Worm (Caenorhabditis elegans) whole organism, L4 larva: Measurements from ENCODE around the gene panl-2.

Source experiments
- F44E2.7 ChIP-seq: fragments of 200-800 bp; sonication (Bioruptor generic); IDR thresholded peaks from 2 replicates; pipeline ENCODE4 v2.1.2; 2022; ENCODE audit warnings: missing genetic modification characterization, missing compliant biosample characterization
- F49E8.2 ChIP-seq: sonication (generic microtip); optimal IDR thresholded peaks from 2 replicates; lab custom pipeline; 2016; ENCODE audit warnings: missing compliant biosample characterization, mild to moderate bottlenecking, missing genetic modification characterization, borderline replicate concordance
- T20F7.1 ChIP-seq: fragments of 200-800 bp; sonication (Bioruptor generic); optimal IDR thresholded peaks from 2 replicates; lab custom pipeline; 2018; ENCODE audit warnings: mild to moderate bottlenecking, missing genetic modification characterization, missing compliant biosample characterization
- T26A8.4 ChIP-seq: fragments of 200-800 bp; sonication (Bioruptor generic); IDR thresholded peaks from 2 replicates; pipeline ENCODE4 v1.3.6; 2022; ENCODE audit warnings: missing genetic modification characterization, missing compliant biosample characterization
- Y105C5A.15 ChIP-seq: fragments of 200-800 bp; sonication (Bioruptor generic); IDR thresholded peaks from 2 replicates; pipeline ENCODE4 v1.3.6; 2022; ENCODE audit warnings: missing genetic modification characterization, missing compliant biosample characterization
- Y48G9A.11 ChIP-seq: fragments of 200-800 bp; sonication (Bioruptor generic); IDR thresholded peaks from 2 replicates; pipeline ENCODE4 v1.3.6; 2022; ENCODE audit warnings: missing genetic modification reagents, missing genetic modification characterization, missing compliant biosample characterization
- Y75B8A.6 ChIP-seq: fragments of 200-800 bp; sonication (Bioruptor generic); IDR thresholded peaks from 2 replicates; pipeline ENCODE4 v1.3.6; 2022; ENCODE audit warnings: missing genetic modification reagents, missing genetic modification characterization, missing compliant biosample characterization
- ZK546.5 ChIP-seq, 2 experiments: sonication (generic microtip); optimal IDR thresholded peaks; 2 replicates each; lab custom pipeline; 2017; ENCODE audit warnings: missing biosample characterization in 2 of 2, missing genetic modification characterization in 2 of 2
- aha-1 ChIP-seq: fragments of 150-350 bp; peaks from one replicate; lab custom pipeline; 2014; ENCODE audit warnings: missing biosample characterization, missing genetic modification characterization
- aly-2 ChIP-seq: sonication (generic microtip); optimal IDR thresholded peaks from 2 replicates; lab custom pipeline; 2018; ENCODE audit warnings: missing biosample characterization, missing genetic modification characterization
- ama-1 ChIP-seq: fragments of 150-350 bp; optimal IDR thresholded peaks from 2 replicates; lab custom pipeline; 2014; ENCODE audit warnings: inconsistent platforms, mixed read lengths
- ceh-28 ChIP-seq: fragments of 150-350 bp; optimal IDR thresholded peaks from 2 replicates; lab custom pipeline; 2014; ENCODE audit warnings: missing biosample characterization, missing genetic modification reagents, missing genetic modification characterization
- ceh-62 ChIP-seq: sonication (generic microtip); optimal IDR thresholded peaks from 2 replicates; lab custom pipeline; 2017; ENCODE audit warnings: missing biosample characterization, missing genetic modification characterization
- daf-16 ChIP-seq, 3 experiments: sonication (generic microtip); optimal IDR thresholded peaks; 2 replicates each; lab custom pipeline; 2016 to 2017; ENCODE audit warnings: missing genetic modification characterization in 3 of 3, missing genetic modification reagents in 3 of 3, mild to moderate bottlenecking in 2 of 3, missing compliant biosample characterization in 2 of 3, missing biosample characterization in 1 of 3, moderate library complexity in 1 of 3
- dmd-6 ChIP-seq: fragments of 200-800 bp; sonication (Bioruptor generic); IDR thresholded peaks from 2 replicates; pipeline ENCODE4 v1.3.6; 2022; ENCODE audit warnings: missing genetic modification reagents, missing genetic modification characterization, missing compliant biosample characterization
- dmd-8 ChIP-seq: fragments of 200-800 bp; sonication (Bioruptor generic); IDR thresholded peaks from 2 replicates; pipeline ENCODE4 v1.3.6; 2022; ENCODE audit warnings: missing genetic modification characterization, missing compliant biosample characterization
- dmd-9 ChIP-seq: fragments of 200-800 bp; sonication (Bioruptor generic); IDR thresholded peaks from 2 replicates; pipeline ENCODE4 v1.3.6; 2022; ENCODE audit warnings: missing genetic modification reagents, missing genetic modification characterization, missing compliant biosample characterization
- dpl-1 ChIP-seq: fragments of 150-350 bp; optimal IDR thresholded peaks from 2 replicates; lab custom pipeline; 2014; ENCODE audit warnings: missing biosample characterization, missing genetic modification reagents, missing genetic modification characterization
- dve-1 ChIP-seq: sonication (generic microtip); optimal IDR thresholded peaks from 2 replicates; lab custom pipeline; 2017; ENCODE audit warnings: antibody characterized with exemption, mild to moderate bottlenecking, missing genetic modification characterization, missing compliant biosample characterization; ENCODE audit not compliant: insufficient read depth
- egl-27 ChIP-seq: sonication (generic microtip); optimal IDR thresholded peaks from 3 replicates; lab custom pipeline; 2017; ENCODE audit warnings: missing biosample characterization, missing genetic modification reagents, missing genetic modification characterization
- egl-43 ChIP-seq: fragments of 200-800 bp; sonication (Bioruptor generic); IDR thresholded peaks from 2 replicates; pipeline ENCODE4 v1.3.6; 2022; ENCODE audit warnings: missing genetic modification reagents, missing genetic modification characterization, missing compliant biosample characterization
- hif-1 ChIP-seq, 2 experiments: sonication (generic microtip); optimal IDR thresholded peaks; 2 replicates each; lab custom pipeline; 2016 to 2017; ENCODE audit warnings: missing compliant biosample characterization in 2 of 2, missing genetic modification characterization in 2 of 2, missing genetic modification reagents in 2 of 2, missing genotype in 2 of 2, mild to moderate bottlenecking in 1 of 2
- hlh-30 ChIP-seq: sonication (generic microtip); optimal IDR thresholded peaks from 2 replicates; lab custom pipeline; 2017; ENCODE audit warnings: antibody characterized with exemption, mild to moderate bottlenecking, missing genetic modification characterization, missing compliant biosample characterization; ENCODE audit not compliant: insufficient read depth
- hmg-1.1 ChIP-seq: fragments of 200-800 bp; sonication (Bioruptor generic); IDR thresholded peaks from 2 replicates; pipeline ENCODE4 v1.3.6; 2022; ENCODE audit warnings: missing genetic modification reagents, missing genetic modification characterization, missing compliant biosample characterization
- lin-1 ChIP-seq: fragments of 200-800 bp; sonication (Bioruptor generic); IDR thresholded peaks from 2 replicates; pipeline ENCODE4 v1.3.6; 2022; ENCODE audit warnings: missing genetic modification reagents, missing genetic modification characterization, missing compliant biosample characterization
- lin-13 ChIP-seq: fragments of 150-350 bp; optimal IDR thresholded peaks from 2 replicates; lab custom pipeline; 2014; ENCODE audit warnings: missing biosample characterization, missing genetic modification reagents, missing genetic modification characterization
- lin-29 ChIP-seq: fragments of 200-800 bp; sonication (Bioruptor generic); IDR thresholded peaks from 2 replicates; pipeline ENCODE4 v1.3.6; 2022; ENCODE audit warnings: missing genetic modification reagents, missing genetic modification characterization, missing compliant biosample characterization
- lin-38 ChIP-seq: fragments of 200-800 bp; sonication (Bioruptor generic); IDR thresholded peaks from 2 replicates; pipeline ENCODE4 v1.3.6; 2022; ENCODE audit warnings: missing genetic modification reagents, missing genetic modification characterization, missing compliant biosample characterization
- lsy-2 ChIP-seq, 2 experiments: fragments of 150-350 bp in 1 of 2; sonication (generic microtip) in 1 of 2; optimal IDR thresholded peaks; 2 replicates each; lab custom pipeline; 2014 to 2017; ENCODE audit warnings: missing biosample characterization in 2 of 2, missing genetic modification characterization in 2 of 2
- mep-1 ChIP-seq: fragments of 150-350 bp; sonication (generic microtip); optimal IDR thresholded peaks from 3 replicates; lab custom pipeline; 2014; ENCODE audit warnings: missing biosample characterization, missing genetic modification characterization
- mes-2 ChIP-seq: sonication (generic microtip); optimal IDR thresholded peaks from 2 replicates; lab custom pipeline; 2016; ENCODE audit warnings: missing genotype, mild to moderate bottlenecking, missing genetic modification characterization, missing compliant biosample characterization; ENCODE audit not compliant: poor library complexity, severe bottlenecking
- mxl-2 ChIP-seq: fragments of 200-800 bp; sonication (Bioruptor generic); conservative IDR thresholded peaks from 2 replicates; pipeline ENCODE4 v1.3.6; 2022; ENCODE audit warnings: missing genetic modification reagents, missing genetic modification characterization, missing compliant biosample characterization
- nhr-11 ChIP-seq: fragments of 150-350 bp; optimal IDR thresholded peaks from 2 replicates; lab custom pipeline; 2014; ENCODE audit warnings: missing biosample characterization, missing genetic modification characterization
- nhr-111 ChIP-seq: fragments of 200-800 bp; sonication (Bioruptor generic); optimal IDR thresholded peaks from 2 replicates; lab custom pipeline; 2018; ENCODE audit warnings: mild to moderate bottlenecking, missing genetic modification characterization, missing compliant biosample characterization
- nhr-237 ChIP-seq: sonication (generic microtip); optimal IDR thresholded peaks from 2 replicates; lab custom pipeline; 2017; ENCODE audit warnings: missing biosample characterization, missing genetic modification characterization
- nhr-42 ChIP-seq: fragments of 200-800 bp; sonication (Bioruptor generic); IDR thresholded peaks from 2 replicates; pipeline ENCODE4 v1.3.6; 2022; ENCODE audit warnings: missing genetic modification characterization, missing compliant biosample characterization
- nhr-77 ChIP-seq: fragments of 150-350 bp; optimal IDR thresholded peaks from 2 replicates; lab custom pipeline; 2014; ENCODE audit warnings: missing biosample characterization, missing genetic modification characterization
- php-3 ChIP-seq: fragments of 200-800 bp; sonication (Bioruptor generic); IDR thresholded peaks from 2 replicates; pipeline ENCODE4 v1.3.6; 2022; ENCODE audit warnings: missing genetic modification reagents, missing genetic modification characterization, missing compliant biosample characterization
- saeg-2 ChIP-seq: fragments of 200-800 bp; sonication (Bioruptor generic); IDR thresholded peaks from 2 replicates; pipeline ENCODE4 v1.3.6; 2022; ENCODE audit warnings: missing genetic modification reagents, missing genetic modification characterization, missing compliant biosample characterization
- skn-1 ChIP-seq: fragments of 150-350 bp; optimal IDR thresholded peaks from 2 replicates; lab custom pipeline; 2014; ENCODE audit warnings: missing biosample characterization, missing genetic modification characterization
- spr-3 ChIP-seq: fragments of 200-800 bp; sonication (Bioruptor generic); optimal IDR thresholded peaks from 2 replicates; lab custom pipeline; 2018; ENCODE audit warnings: mild to moderate bottlenecking, missing genetic modification characterization, missing compliant biosample characterization
- tag-97 ChIP-seq: fragments of 200-800 bp; sonication (Bioruptor generic); IDR thresholded peaks from 2 replicates; pipeline ENCODE4 v1.3.6; 2022; ENCODE audit warnings: missing genetic modification characterization, missing compliant biosample characterization
- unc-130 ChIP-seq: sonication (generic microtip); optimal IDR thresholded peaks from 2 replicates; lab custom pipeline; 2016; ENCODE audit warnings: missing genetic modification reagents, missing genetic modification characterization, missing compliant biosample characterization
- unc-39 ChIP-seq: sonication (generic microtip); optimal IDR thresholded peaks from 2 replicates; lab custom pipeline; 2017; ENCODE audit warnings: missing biosample characterization, missing genetic modification characterization
- vab-7 ChIP-seq: fragments of 200-800 bp; sonication (Bioruptor generic); IDR thresholded peaks from 2 replicates; pipeline ENCODE4 v1.3.6; 2022; ENCODE audit warnings: missing genetic modification reagents, missing genetic modification characterization, missing compliant biosample characterization
- ztf-11 ChIP-seq: fragments of 150-350 bp; optimal IDR thresholded peaks from 2 replicates; lab custom pipeline; 2014; ENCODE audit warnings: missing biosample characterization, missing genetic modification characterization

The panl-2 gene

ce11 chrIII:6961937-6962504 lies 5.9 kb downstream of the panl-2 start, which contains the start of the genes rpn-6.1 and F57B9.1 (continued):
- TF ChIP-seq saeg-2 (GFP tag; lab: Robert Waterston, UW) (no peak), ZK546.5 (tag; optimal IDR thresholded peaks at IDR 0.05; lab: Kevin White, UChicago) (no peak), Y105C5A.15 (GFP tag; lab: Robert Waterston, UW) (no peak)

- peak; percentile 63; the same call in 1 of the 2 replicates for TF ChIP-seq Y48G9A.11 (GFP tag; lab: Robert Waterston, UW)
- TF ChIP-seq dmd-6 (GFP tag; lab: Robert Waterston, UW) = no peak
- no peak for TF ChIP-seq mxl-2
- no peak for TF ChIP-seq daf-16 (GFP tag; optimal IDR thresholded peaks at IDR 0.05; lab: Kevin White, UChicago)
- TF ChIP-seq daf-16 (tag; optimal IDR thresholded peaks at IDR 0.05; lab: Kevin White, UChicago) = peak; percentile 36
- peak; percentile 28; the same call in 1 of the 2 replicates for TF ChIP-seq hmg-1.1 (GFP tag; lab: Robert Waterston, UW)
- TF ChIP-seq aha-1 = peak; percentile 60
- TF ChIP-seq ztf-11 (tag; lab: Kevin White, UChicago) = no peak
- peak; percentile 53 for TF ChIP-seq mes-2 (tag; lab: Kevin White, UChicago)
- peak; percentile 57 to 98 for TF ChIP-seq lsy-2 (tag; optimal IDR thresholded peaks at IDR 0.05; lab: Kevin White, UChicago)
- TF ChIP-seq nhr-42 = no peak
- no peak for TF ChIP-seq nhr-11 (tag; lab: Kevin White, UChicago)
- TF ChIP-seq dpl-1 = peak; percentile 60
- peak; percentile 76 for TF ChIP-seq T20F7.1 (GFP tag; lab: Kevin White, UChicago)
- TF ChIP-seq lin-13 (GFP tag; lab: Kevin White, UChicago) = peak; percentile 2
- peak; percentile 5 for TF ChIP-seq hlh-30 (tag; lab: Kevin White, UChicago)
- peak in 1 of 2 experiments; percentile 16 for TF ChIP-seq hif-1 (tag; optimal IDR thresholded peaks at IDR 0.05; lab: Kevin White, UChicago)
- TF ChIP-seq mep-1 (tag; lab: Kevin White, UChicago) = peak; percentile 43
- peak; percentile 56 for TF ChIP-seq lin-38 (GFP tag; lab: Robert Waterston, UW)
- no peak for TF ChIP-seq unc-39 (tag; lab: Kevin White, UChicago)
- TF ChIP-seq unc-130 = peak; percentile 77
- TF ChIP-seq dve-1 (tag; lab: Kevin White, UChicago) = peak; percentile 57
- no peak for TF ChIP-seq ceh-62
- TF ChIP-seq aly-2 (tag; lab: Kevin White, UChicago) = no peak
- no peak for TF ChIP-seq spr-3
- TF ChIP-seq F49E8.2 (tag; lab: Kevin White, UChicago) = no peak
- TF ChIP-seq dmd-9 (GFP tag; lab: Robert Waterston, UW) = no peak
- TF ChIP-seq skn-1 = no peak
- TF ChIP-seq lin-29 = no peak
- TF ChIP-seq lin-1 (GFP tag; lab: Robert Waterston, UW) = no peak
- TF ChIP-seq nhr-237 (tag; lab: Kevin White, UChicago) = no peak
- no peak for TF ChIP-seq dmd-8 (GFP tag; lab: Robert Waterston, UW)
Measured at ce11 chrIII:6961167-6961566, 6.8 kb downstream of the panl-2 start.

- TF ChIP-seq T26A8.4 (0 out of 2 replicates have a peak, but pooled peaks have one; percentile 6), lin-13 (GFP tag; lab: Kevin White, UChicago) (peak; percentile 3), nhr-77 (tag; lab: Kevin White, UChicago) (no peak), Y75B8A.6 (0 out of 2 replicates have a peak, but pooled peaks have one; percentile 28), F44E2.7 (GFP tag; lab: Robert Waterston, UW) (no peak), vab-7 (GFP tag; lab: Robert Waterston, UW) (no peak), ama-1 (lab: Kevin White, UChicago) (peak; percentile 18), egl-43 (GFP tag; lab: Robert Waterston, UW) (no peak), hlh-30 (tag; lab: Kevin White, UChicago) (no peak), daf-16 (GFP tag; optimal IDR thresholded peaks at IDR 0.05; lab: Kevin White, UChicago) (no peak), daf-16 (tag; optimal IDR thresholded peaks at IDR 0.05; lab: Kevin White, UChicago) (no peak), F49E8.2 (tag; lab: Kevin White, UChicago) (peak; percentile 43), ceh-28 (tag; lab: Kevin White, UChicago) (no peak), egl-27 (tag; lab: Kevin White, UChicago) (no peak), nhr-111 (GFP tag; lab: Kevin White, UChicago) (no peak), mep-1 (tag; lab: Kevin White, UChicago) (peak; percentile 37), dmd-8 (GFP tag; lab: Robert Waterston, UW) (no peak), aha-1 (peak; percentile 9), dmd-9 (GFP tag; lab: Robert Waterston, UW) (no peak), php-3 (GFP tag; lab: Robert Waterston, UW) (no peak), tag-97 (GFP tag; lab: Robert Waterston, UW) (no peak)
Measured at ce11 chrIII:6958674-6959241, 9.2 kb downstream of the panl-2 start.
